Fruit fly (Drosophila melanogaster): ENCODE results near the gene Ype.

Gene Ype

dm6 chrX:13387373-13387850, at the start of gene Ype, which contains the start of gene CG1662 (continued):
- TF ChIP-seq CG11093 (GFP tag; IDR thresholded peaks at IDR 0.05), result 0 out of 3 replicates have a peak, but pooled peaks have one; percentile 6
- peak; percentile 47 for TF ChIP-seq CG1603 (tag; optimal IDR thresholded peaks at IDR 0.05)
- no peak for TF ChIP-seq Doc2 (GFP tag; IDR thresholded peaks at IDR 0.05)
- peak; percentile 63; the same call in 2 of the 3 replicates for TF ChIP-seq Doc3 (GFP tag; IDR thresholded peaks at IDR 0.05; ENCODE audit: partially characterized antibody)
- peak; percentile 76 for TF ChIP-seq Sin3A (optimal IDR thresholded peaks at IDR 0.05)
- peak; percentile 77 for TF ChIP-seq CG1602 (GFP tag; optimal IDR thresholded peaks at IDR 0.05)
- TF ChIP-seq run (tag; optimal IDR thresholded peaks at IDR 0.05), result no peak
- peak; percentile 85 for TF ChIP-seq phol (tag; optimal IDR thresholded peaks at IDR 0.05)
- peak; percentile 42 for TF ChIP-seq pb (GFP tag; optimal IDR thresholded peaks at IDR 0.05)
- TF ChIP-seq knrl (GFP tag; IDR thresholded peaks at IDR 0.05; ENCODE audit: partially characterized antibody), result peak; percentile 77
- peak; percentile 75 for TF ChIP-seq CG18262 (tag; optimal IDR thresholded peaks at IDR 0.05)
- TF ChIP-seq CG11695 (GFP tag; IDR thresholded peaks at IDR 0.05), result 0 out of 3 replicates have a peak, but pooled peaks have one; percentile 26
- TF ChIP-seq CG13424 (tag; optimal IDR thresholded peaks at IDR 0.05), result peak; percentile 86
- no peak for TF ChIP-seq pita (GFP tag; optimal IDR thresholded peaks at IDR 0.05)
- TF ChIP-seq HLH4C (GFP tag; IDR thresholded peaks at IDR 0.05; ENCODE audit: partially characterized antibody), result peak; percentile 64; the same call in 2 of the 3 replicates
- TF ChIP-seq CG1792 (GFP tag; optimal IDR thresholded peaks at IDR 0.05), result peak; percentile 36
- TF ChIP-seq Nf-YB (GFP tag; optimal IDR thresholded peaks at IDR 0.05), result peak; percentile 49
- TF ChIP-seq ab (GFP tag; optimal IDR thresholded peaks at IDR 0.05), result peak; percentile 38
- TF ChIP-seq CrebB (tag; optimal IDR thresholded peaks at IDR 0.05), result no peak
- TF ChIP-seq CG6689 (GFP tag; IDR thresholded peaks at IDR 0.05), result peak; percentile 70
- peak; percentile 61 for TF ChIP-seq E2f2 (GFP tag; IDR thresholded peaks at IDR 0.05)
- TF ChIP-seq CG10366 (GFP tag; IDR thresholded peaks at IDR 0.05), result peak; percentile 52
- peak; percentile 69 for TF ChIP-seq CG10654 (GFP tag; optimal IDR thresholded peaks at IDR 0.05)
- peak; percentile 80 for TF ChIP-seq Rfx (GFP tag; IDR thresholded peaks at IDR 0.05)
- TF ChIP-seq amos (GFP tag; IDR thresholded peaks at IDR 0.05; ENCODE audit: partially characterized antibody), result peak; percentile 70; the same call in 1 of the 2 replicates
- TF ChIP-seq hth (optimal IDR thresholded peaks at IDR 0.05), result no peak
- TF ChIP-seq CG13894 (tag; optimal IDR thresholded peaks at IDR 0.05), result peak; percentile 76
- peak; percentile 49 for TF ChIP-seq HmgZ (tag; optimal IDR thresholded peaks at IDR 0.05)
- TF ChIP-seq ci (GFP tag; IDR thresholded peaks at IDR 0.05), result peak; percentile 52; the same call in 1 of the 3 replicates
- peak; percentile 55 for TF ChIP-seq caup (GFP tag; optimal IDR thresholded peaks at IDR 0.05; ENCODE audit: severe bottlenecking)
- peak; percentile 75 for TF ChIP-seq sug (tag; optimal IDR thresholded peaks at IDR 0.05)
- no peak for TF ChIP-seq CG8359 (GFP tag; optimal IDR thresholded peaks at IDR 0.05; ENCODE audit: borderline replicate concordance)
- no peak for TF ChIP-seq pfk (GFP tag; optimal IDR thresholded peaks at IDR 0.05)
- TF ChIP-seq pzg (GFP tag; optimal IDR thresholded peaks at IDR 0.05), result peak; percentile 40
- peak; percentile 35 for TF ChIP-seq CG3163 (GFP tag; optimal IDR thresholded peaks at IDR 0.05)
- TF ChIP-seq Spps (tag; optimal IDR thresholded peaks at IDR 0.05), result peak; percentile 29
- TF ChIP-seq CG15269 (tag; optimal IDR thresholded peaks at IDR 0.05), result peak; percentile 76
- TF ChIP-seq CG4360 (GFP tag; IDR thresholded peaks at IDR 0.05), result peak; percentile 88
- 0 out of 2 replicates have a peak, but pooled peaks have one; percentile 45 for TF ChIP-seq sens-2 (GFP tag; IDR thresholded peaks at IDR 0.05)
- peak; percentile 61; the same call in 2 of the 3 replicates for TF ChIP-seq CG34422 (GFP tag; IDR thresholded peaks at IDR 0.05)
- no peak; the same call in 1 of the 2 replicates for TF ChIP-seq CG5953 (GFP tag; IDR thresholded peaks at IDR 0.05)
- peak; percentile 69 for TF ChIP-seq Dbx (GFP tag; IDR thresholded peaks at IDR 0.05)
- TF ChIP-seq lilli (GFP tag; optimal IDR thresholded peaks at IDR 0.05), result peak; percentile 84
- TF ChIP-seq nom (GFP tag; optimal IDR thresholded peaks at IDR 0.05), result peak; percentile 21
- TF ChIP-seq CG18599 (GFP tag; optimal IDR thresholded peaks at IDR 0.05), result peak; percentile 78
- TF ChIP-seq CG6854 (GFP tag; optimal IDR thresholded peaks at IDR 0.05), result no peak
- TF ChIP-seq HLH3B (GFP tag; IDR thresholded peaks at IDR 0.05), result peak; percentile 45; the same call in 1 of the 2 replicates
- TF ChIP-seq pum (GFP tag; optimal IDR thresholded peaks at IDR 0.05), result peak; percentile 57
- peak; percentile 84 for TF ChIP-seq CG11456 (GFP tag; IDR thresholded peaks at IDR 0.05)
- TF ChIP-seq CG8089 (GFP tag; optimal IDR thresholded peaks at IDR 0.05), result peak; percentile 53
